Fruit fly (Drosophila melanogaster): Measurements from ENCODE around the gene MESK4.
"Not testable (repeated sequence)": the region's sequence is repeated elsewhere in the genome, so short reads cannot be mapped to it uniquely, and the experiment has no call there.

MESK4 gene

dm6 chr3R:16988514-16988913, at the start of gene MESK4:
Gene MESK4, plus strand, starts transcription at chr3R:16988814.
- not testable (repeated sequence) for TF ChIP-seq CG17801 (GFP tag; optimal IDR thresholded peaks at IDR 0.05; ENCODE audit: partially characterized antibody)

dm6 chr3R:16940520-16940919, 48.1 kb upstream of the MESK4 start:
- no peak for TF ChIP-seq CG17801 (GFP tag; optimal IDR thresholded peaks at IDR 0.05; ENCODE audit: partially characterized antibody)

- no peak for TF ChIP-seq CG17801 (GFP tag; optimal IDR thresholded peaks at IDR 0.05; ENCODE audit: partially characterized antibody)
These were observed 47.3 kb upstream of the MESK4 start for dm6 chr3R:16941285-16941684.

- TF ChIP-seq CG17801 (GFP tag; optimal IDR thresholded peaks at IDR 0.05; ENCODE audit: partially characterized antibody), result no peak
These were observed 44.3 kb upstream of the MESK4 start for dm6 chr3R:16944267-16944666.

dm6 chr3R:16948667-16949066, 39.9 kb upstream of the MESK4 start:
- peak; percentile 53 for TF ChIP-seq CG17801 (GFP tag; optimal IDR thresholded peaks at IDR 0.05; ENCODE audit: partially characterized antibody)

- TF ChIP-seq CG17801 (GFP tag; optimal IDR thresholded peaks at IDR 0.05; ENCODE audit: partially characterized antibody), result no peak
These were observed 37.2 kb upstream of the MESK4 start for dm6 chr3R:16951374-16951773.

- no peak for TF ChIP-seq CG17801 (GFP tag; optimal IDR thresholded peaks at IDR 0.05; ENCODE audit: partially characterized antibody)
These were observed 34.2 kb upstream of the MESK4 start for dm6 chr3R:16954423-16954822.

- no peak for TF ChIP-seq CG17801 (GFP tag; optimal IDR thresholded peaks at IDR 0.05; ENCODE audit: partially characterized antibody)
These were observed 30.7 kb upstream of the MESK4 start for dm6 chr3R:16957759-16958536.

dm6 chr3R:16960219-16960618, 28.4 kb upstream of the MESK4 start:
- TF ChIP-seq CG17801 (GFP tag; optimal IDR thresholded peaks at IDR 0.05; ENCODE audit: partially characterized antibody), result no peak

dm6 chr3R:16962303-16962702, 26.3 kb upstream of the MESK4 start:
- TF ChIP-seq CG17801 (GFP tag; optimal IDR thresholded peaks at IDR 0.05; ENCODE audit: partially characterized antibody), result no peak

- no peak for TF ChIP-seq CG17801 (GFP tag; optimal IDR thresholded peaks at IDR 0.05; ENCODE audit: partially characterized antibody)
These were observed 19.0 kb upstream of the MESK4 start for dm6 chr3R:16969361-16970355.

- TF ChIP-seq CG17801 (GFP tag; optimal IDR thresholded peaks at IDR 0.05; ENCODE audit: partially characterized antibody), result no peak
These were observed 16.5 kb upstream of the MESK4 start, which contains the start of gene Abd-B for dm6 chr3R:16972136-16972535. Gene Abd-B, minus strand, starts transcription at chr3R:16972236.

dm6 chr3R:16972575-16972974, 16.0 kb upstream of the MESK4 start:
- no peak for TF ChIP-seq CG17801 (GFP tag; optimal IDR thresholded peaks at IDR 0.05; ENCODE audit: partially characterized antibody)

dm6 chr3R:16974904-16975303, 13.7 kb upstream of the MESK4 start, which contains the start of gene VhaM9.7-d:
Gene VhaM9.7-d, plus strand, starts transcription at chr3R:16975204.
- no peak for TF ChIP-seq CG17801 (GFP tag; optimal IDR thresholded peaks at IDR 0.05; ENCODE audit: partially characterized antibody)

dm6 chr3R:16977745-16978305, 10.8 kb upstream of the MESK4 start, which contains the start of gene Actn3:
Gene Actn3, minus strand, starts transcription at chr3R:16977795.
- TF ChIP-seq CG17801 (GFP tag; optimal IDR thresholded peaks at IDR 0.05; ENCODE audit: partially characterized antibody), result no peak
